Worm (Caenorhabditis elegans): ENCODE data around the gene C08F11.12.

Gene C08F11.12

ce11 chrIV:13679495-13679894 lies 28.2 kb upstream of the C08F11.12 start:
- TF ChIP-seq grh-1 (GFP tag; IDR thresholded peaks at IDR 0.05) (no peak), unc-130 (tag; optimal IDR thresholded peaks at IDR 0.05) (no peak), unc-98 (GFP tag; IDR thresholded peaks at IDR 0.05) (no peak), snu-23 (GFP tag; optimal IDR thresholded peaks at IDR 0.05) (no peak), xbp-1 (tag; optimal IDR thresholded peaks at IDR 0.05) (no peak), snpc-4 (tag; optimal IDR thresholded peaks at IDR 0.05) (no peak), nhr-28 (tag; optimal IDR thresholded peaks at IDR 0.05) (no peak), nhr-11 (tag; optimal IDR thresholded peaks at IDR 0.05) (no peak), unc-62 (GFP tag; optimal IDR thresholded peaks at IDR 0.05) (no peak), mdl-1 (tag; optimal IDR thresholded peaks at IDR 0.05) (no peak), rnt-1 (tag; optimal IDR thresholded peaks at IDR 0.05) (no peak), aly-2 (tag; optimal IDR thresholded peaks at IDR 0.05) (no peak), unc-86 (tag; optimal IDR thresholded peaks at IDR 0.05) (no peak), ets-5 (GFP tag; IDR thresholded peaks at IDR 0.05) (no peak)

ce11 chrIV:13678649-13679048 lies 27.3 kb upstream of the C08F11.12 start, which contains the start of gene srlf-26:
TSS of gene srlf-26 (plus strand) at chrIV:13678949.
- TF ChIP-seq alr-1 (tag; optimal IDR thresholded peaks at IDR 0.05; ENCODE audit: borderline replicate concordance): no peak
- no peak for TF ChIP-seq Y116A8C.19 (tag; optimal IDR thresholded peaks at IDR 0.05; ENCODE audit: borderline replicate concordance)
- TF ChIP-seq hlh-4 (tag; optimal IDR thresholded peaks at IDR 0.05): no peak
- no peak for TF ChIP-seq unc-130 (tag; optimal IDR thresholded peaks at IDR 0.05)
- no peak for TF ChIP-seq lin-39 (tag; optimal IDR thresholded peaks at IDR 0.05)
- no peak for TF ChIP-seq lin-13 (GFP tag; optimal IDR thresholded peaks at IDR 0.05)
- no peak for TF ChIP-seq unc-62 (GFP tag; optimal IDR thresholded peaks at IDR 0.05)
- no peak for TF ChIP-seq jun-1 (tag; optimal IDR thresholded peaks at IDR 0.05)

- TF ChIP-seq lin-13 (GFP tag; optimal IDR thresholded peaks at IDR 0.05) (no peak), blmp-1 (tag; optimal IDR thresholded peaks at IDR 0.05) (no peak), mab-9 (GFP tag; IDR thresholded peaks at IDR 0.05) (no peak), dpl-1 (GFP tag; optimal IDR thresholded peaks at IDR 0.05) (no peak), sup-37 (GFP tag; optimal IDR thresholded peaks at IDR 0.05) (no peak), nhr-28 (tag; optimal IDR thresholded peaks at IDR 0.05) (no peak), xbp-1 (tag; optimal IDR thresholded peaks at IDR 0.05) (no peak), nhr-11 (tag; optimal IDR thresholded peaks at IDR 0.05) (no peak), grh-1 (GFP tag; IDR thresholded peaks at IDR 0.05) (no peak), unc-98 (GFP tag; IDR thresholded peaks at IDR 0.05) (no peak), F16B12.6 (tag; optimal IDR thresholded peaks at IDR 0.05) (no peak), rnt-1 (tag; optimal IDR thresholded peaks at IDR 0.05) (no peak)
These were observed 22.2 kb upstream of the C08F11.12 start, which contains the start of gene oac-48 for ce11 chrIV:13673504-13673903. TSS of gene oac-48 (plus strand) at chrIV:13673804.

- no peak for TF ChIP-seq ceh-82 (tag; optimal IDR thresholded peaks at IDR 0.05)
- no peak for TF ChIP-seq ceh-8 (GFP tag; optimal IDR thresholded peaks at IDR 0.05)
- TF ChIP-seq nhr-84 (tag; optimal IDR thresholded peaks at IDR 0.05): no peak
- TF ChIP-seq lsy-2 (tag; optimal IDR thresholded peaks at IDR 0.05): no peak
These were observed 15.6 kb upstream of the C08F11.12 start, which contains the start of gene fbxa-215 for ce11 chrIV:13666849-13667430. TSS of gene fbxa-215 (minus strand) at chrIV:13666909.

ce11 chrIV:13665073-13665472 lies 13.8 kb upstream of the C08F11.12 start:
- TF ChIP-seq xbp-1 (tag; optimal IDR thresholded peaks at IDR 0.05): no peak
- TF ChIP-seq mep-1 (tag; optimal IDR thresholded peaks at IDR 0.05): no peak
- TF ChIP-seq hlh-4 (tag; optimal IDR thresholded peaks at IDR 0.05): no peak
- TF ChIP-seq ztf-11 (tag; optimal IDR thresholded peaks at IDR 0.05): no peak
- no peak for TF ChIP-seq unc-30 (tag; optimal IDR thresholded peaks at IDR 0.05)
- no peak for TF ChIP-seq efl-3 (GFP tag; optimal IDR thresholded peaks at IDR 0.05)
- TF ChIP-seq ces-1 (GFP tag; optimal IDR thresholded peaks at IDR 0.05): no peak
- TF ChIP-seq rnt-1 (tag; optimal IDR thresholded peaks at IDR 0.05): no peak
- no peak for TF ChIP-seq C16A3.4 (tag; optimal IDR thresholded peaks at IDR 0.05)
- no peak for TF ChIP-seq lin-14 (GFP tag; optimal IDR thresholded peaks at IDR 0.05)
- no peak for TF ChIP-seq hlh-17 (GFP tag; optimal IDR thresholded peaks at IDR 0.05; ENCODE audit: borderline replicate concordance)
- no peak for TF ChIP-seq nhr-47 (tag; optimal IDR thresholded peaks at IDR 0.05)
- TF ChIP-seq dpl-1 (GFP tag; optimal IDR thresholded peaks at IDR 0.05): no peak
- no peak for TF ChIP-seq nhr-19 (GFP tag; conservative IDR thresholded peaks at IDR 0.05)
